Worm (Caenorhabditis elegans) whole organism, young adult: Measurements from ENCODE around the gene Y53C12A.3.
"Not testable (repeated sequence)": the region's sequence is repeated elsewhere in the genome, so short reads cannot be mapped to it uniquely, and the experiment has no call there.

ENCODE experiments used
- ZK185.1 ChIP-seq: sonication (generic microtip); optimal IDR thresholded peaks from 2 replicates; lab custom pipeline; 2016; ENCODE audit warnings: mild to moderate bottlenecking, missing genetic modification characterization, missing compliant biosample characterization; ENCODE audit not compliant: poor library complexity, severe bottlenecking
- ceh-58 ChIP-seq: fragments of 200-800 bp; sonication (Bioruptor generic); IDR thresholded peaks from 2 replicates; pipeline ENCODE4 v1.3.6; 2022; ENCODE audit warnings: missing genetic modification characterization, missing compliant biosample characterization
- die-1 ChIP-seq: sonication (generic microtip); optimal IDR thresholded peaks from 2 replicates; lab custom pipeline; 2016; ENCODE audit warnings: missing genotype, mild to moderate bottlenecking, missing genetic modification characterization, missing compliant biosample characterization
- hmg-1.2 ChIP-seq: fragments of 200-800 bp; sonication (Bioruptor generic); IDR thresholded peaks from 2 replicates; pipeline ENCODE4 v1.3.6; 2022; ENCODE audit warnings: missing genetic modification reagents, missing genetic modification characterization, missing compliant biosample characterization
- lin-40 ChIP-seq: sonication (generic microtip); optimal IDR thresholded peaks from 2 replicates; lab custom pipeline; 2016; ENCODE audit warnings: missing genetic modification characterization, mild to moderate bottlenecking, missing compliant biosample characterization, missing genotype, missing genetic modification reagents
- snpc-4 ChIP-seq, 5 experiments: fragments of 150-350 bp in 1 of 5; sonication (generic microtip) in 4 of 5; optimal IDR thresholded peaks; 2 replicates each; lab custom pipeline; 2014 to 2018; ENCODE audit warnings: missing genetic modification characterization in 5 of 5, missing biosample characterization in 3 of 5, antibody characterized with exemption in 2 of 5, mild to moderate bottlenecking in 2 of 5, missing compliant biosample characterization in 2 of 5, missing genotype in 2 of 5, moderate library complexity in 2 of 5, missing genetic modification reagents in 1 of 5

- TF ChIP-seq ZK185.1 (tag; lab: Kevin White, UChicago); die-1 (tag; lab: Kevin White, UChicago); lin-40 (tag; lab: Kevin White, UChicago); snpc-4 (GFP tag; optimal IDR thresholded peaks at IDR 0.05; lab: Kevin White, UChicago); snpc-4 (tag; optimal IDR thresholded peaks at IDR 0.05; lab: Kevin White, UChicago); ceh-58 (GFP tag; lab: Robert Waterston, UW): not testable (repeated sequence)
- TF ChIP-seq hmg-1.2 (GFP tag; lab: Robert Waterston, UW): peak; percentile 96
Observed at ce11 chrII:9718631-9719252, 12.7 kb upstream of the Y53C12A.3 start, which contains the start of gene Y53C12A.11.
